Worm (Caenorhabditis elegans) whole organism, L4/young adult: Measurements from ENCODE around the gene srd-21.

Source experiments
- W03F9.2 ChIP-seq: fragments of 150-350 bp; optimal IDR thresholded peaks from 2 replicates; lab custom pipeline; 2014; ENCODE audit warnings: missing biosample characterization, missing genetic modification characterization
- dao-5 ChIP-seq: sonication (generic microtip); optimal IDR thresholded peaks from 2 replicates; lab custom pipeline; 2016; ENCODE audit warnings: missing genotype, missing genetic modification characterization, moderate library complexity, missing compliant biosample characterization
- him-1 ChIP-seq: sonication (generic microtip); optimal IDR thresholded peaks from 2 replicates; lab custom pipeline; 2016; ENCODE audit warnings: missing genotype, missing genetic modification reagents, missing genetic modification characterization, missing compliant biosample characterization

ce11 chrV:16582973-16583372, 46.7 kb upstream of the srd-21 start, which contains the start of gene str-150:
- TF ChIP-seq dao-5 (tag; lab: Kevin White, UChicago): no peak
- TF ChIP-seq W03F9.2 (tag; lab: Kevin White, UChicago): no peak
- no peak for TF ChIP-seq him-1 (tag; lab: Kevin White, UChicago)
